ENCODE assay signal across 2 worm cellular contexts in the genomic region with DNA sequence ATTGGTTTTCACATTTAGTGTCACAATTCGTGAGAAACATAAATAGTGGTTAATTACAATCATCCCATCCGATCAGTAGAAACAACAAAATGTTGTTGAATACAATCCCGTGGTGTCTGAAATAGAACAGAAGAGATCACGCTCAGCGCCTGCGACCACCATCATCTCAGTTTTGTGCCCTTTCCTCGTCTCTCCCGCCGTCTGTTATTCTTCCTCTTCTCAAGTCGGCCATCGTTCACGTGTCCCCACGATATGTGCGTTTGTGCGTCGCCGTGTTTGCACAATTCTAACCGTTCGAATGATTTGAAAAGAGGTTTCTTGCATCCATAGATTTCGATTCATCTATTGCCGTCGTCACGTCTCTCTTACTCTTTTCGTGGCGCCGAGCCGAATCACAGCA.
TF ChIP-seq lines count a peak whose summit lies in the region.

A gene (plus strand): TSS at position 294 of the 400 bp plus-strand sequence.

TF ChIP-seq in whole organism, L2 larva, 48 proteins besides CTCF, POLR2A, EP300 and RAD21 (continued from another document):
- TF ChIP-seq sma-9 (GFP tag; optimal IDR thresholded peaks at IDR 0.05; lab: Kevin White, UChicago) = peak; percentile 42
- no peak for TF ChIP-seq sma-9 (tag; optimal IDR thresholded peaks at IDR 0.05; lab: Kevin White, UChicago)
- TF ChIP-seq nhr-25 (tag; optimal IDR thresholded peaks at IDR 0.05; lab: Kevin White, UChicago) = peak; percentile 67
- TF ChIP-seq ztf-11 (tag; optimal IDR thresholded peaks at IDR 0.05; lab: Kevin White, UChicago) = no peak
- TF ChIP-seq unc-39 (tag; optimal IDR thresholded peaks at IDR 0.05; lab: Kevin White, UChicago) = no peak
- TF ChIP-seq nhr-12 (tag; optimal IDR thresholded peaks at IDR 0.05; lab: Kevin White, UChicago) = no peak
- no peak for TF ChIP-seq nhr-23 (tag; optimal IDR thresholded peaks at IDR 0.05; lab: Kevin White, UChicago)
- peak; percentile 56 for TF ChIP-seq unc-55 (GFP tag; optimal IDR thresholded peaks at IDR 0.05; lab: Kevin White, UChicago)
- no peak for TF ChIP-seq elt-3 (tag; optimal IDR thresholded peaks at IDR 0.05; lab: Kevin White, UChicago)
- no peak for TF ChIP-seq mbf-1 (tag; optimal IDR thresholded peaks at IDR 0.05; lab: Kevin White, UChicago)
- TF ChIP-seq aly-2 (tag; optimal IDR thresholded peaks at IDR 0.05; lab: Kevin White, UChicago) = no peak
- TF ChIP-seq C34F6.9 (tag; optimal IDR thresholded peaks at IDR 0.05; lab: Kevin White, UChicago) = peak; percentile 82
- peak; percentile 65 for TF ChIP-seq gmeb-1 (tag; optimal IDR thresholded peaks at IDR 0.05; lab: Kevin White, UChicago)
- no peak for TF ChIP-seq elt-1 (tag; optimal IDR thresholded peaks at IDR 0.05; lab: Kevin White, UChicago)

TF ChIP-seq in whole organism, L4 larva, 104 proteins besides CTCF, POLR2A, EP300 and RAD21 (continued from another document):
- TF ChIP-seq jun-1 (tag; optimal IDR thresholded peaks at IDR 0.05; lab: Kevin White, UChicago) = no peak
- no peak for TF ChIP-seq lin-29 (GFP tag; IDR thresholded peaks at IDR 0.05; lab: Robert Waterston, UW)
- peak in 1 of 2 experiments; percentile 32 for TF ChIP-seq hif-1 (tag; optimal IDR thresholded peaks at IDR 0.05; lab: Kevin White, UChicago)
- TF ChIP-seq duxl-1 (tag; optimal IDR thresholded peaks at IDR 0.05; lab: Kevin White, UChicago; ENCODE audit: poor library complexity) = no peak
- TF ChIP-seq fkh-10 (GFP tag; optimal IDR thresholded peaks at IDR 0.05; lab: Kevin White, UChicago) = no peak
- TF ChIP-seq Y75B8A.6 (GFP tag; IDR thresholded peaks at IDR 0.05; lab: Robert Waterston, UW) = no peak
- TF ChIP-seq skn-1 (tag; optimal IDR thresholded peaks at IDR 0.05; lab: Kevin White, UChicago) = no peak
- no peak for TF ChIP-seq ceh-44 (GFP tag; IDR thresholded peaks at IDR 0.05; lab: Robert Waterston, UW)
- TF ChIP-seq ztf-11 (tag; optimal IDR thresholded peaks at IDR 0.05; lab: Kevin White, UChicago) = no peak
- no peak for TF ChIP-seq dmd-8 (GFP tag; IDR thresholded peaks at IDR 0.05; lab: Robert Waterston, UW)
- peak; percentile 28 for TF ChIP-seq ztf-7 (tag; optimal IDR thresholded peaks at IDR 0.05; lab: Kevin White, UChicago)
- no peak for TF ChIP-seq mdt-29 (GFP tag; IDR thresholded peaks at IDR 0.05; lab: Robert Waterston, UW)
- peak; percentile 67 for TF ChIP-seq aha-1 (tag; lab: Kevin White, UChicago)
- TF ChIP-seq ceh-20 (GFP tag; IDR thresholded peaks at IDR 0.05; lab: Robert Waterston, UW) = peak; percentile 33; the same call in 1 of the 2 replicates
- peak; percentile 3 for TF ChIP-seq ama-1 (optimal IDR thresholded peaks at IDR 0.05; lab: Kevin White, UChicago)
- TF ChIP-seq nhr-111 (GFP tag; optimal IDR thresholded peaks at IDR 0.05; lab: Kevin White, UChicago) = no peak
- TF ChIP-seq nhr-25 (tag; optimal IDR thresholded peaks at IDR 0.05; lab: Kevin White, UChicago; ENCODE audit: borderline replicate concordance, insufficient read depth) = no peak
- TF ChIP-seq gei-8 (GFP tag; optimal IDR thresholded peaks at IDR 0.05; lab: Kevin White, UChicago) = no peak
- TF ChIP-seq nhr-76 (tag; optimal IDR thresholded peaks at IDR 0.05; lab: Kevin White, UChicago) = no peak
- TF ChIP-seq daf-16 (GFP tag; optimal IDR thresholded peaks at IDR 0.05; lab: Kevin White, UChicago) = no peak
- no peak for TF ChIP-seq daf-16 (tag; optimal IDR thresholded peaks at IDR 0.05; lab: Kevin White, UChicago)
- peak; percentile 63 for TF ChIP-seq dpl-1 (GFP tag; optimal IDR thresholded peaks at IDR 0.05; lab: Kevin White, UChicago)
- TF ChIP-seq lin-1 (GFP tag; IDR thresholded peaks at IDR 0.05; lab: Robert Waterston, UW) = 0 out of 2 replicates have a peak, but pooled peaks have one; percentile 24
- no peak for TF ChIP-seq vab-7 (GFP tag; IDR thresholded peaks at IDR 0.05; lab: Robert Waterston, UW)
- TF ChIP-seq lir-3 (tag; optimal IDR thresholded peaks at IDR 0.05; lab: Kevin White, UChicago) = no peak
- TF ChIP-seq Y48G9A.11 (GFP tag; IDR thresholded peaks at IDR 0.05; lab: Robert Waterston, UW) = no peak
- TF ChIP-seq zip-11 (GFP tag; IDR thresholded peaks at IDR 0.05; lab: Robert Waterston, UW) = no peak
- TF ChIP-seq cey-2 (tag; optimal IDR thresholded peaks at IDR 0.05; lab: Kevin White, UChicago; ENCODE audit: borderline replicate concordance, insufficient read depth) = no peak
- no peak for TF ChIP-seq F44E2.7 (GFP tag; IDR thresholded peaks at IDR 0.05; lab: Robert Waterston, UW)
- TF ChIP-seq egl-43 (GFP tag; IDR thresholded peaks at IDR 0.05; lab: Robert Waterston, UW) = no peak; the same call in 1 of the 2 replicates
- TF ChIP-seq mxl-3 (GFP tag; optimal IDR thresholded peaks at IDR 0.05; lab: Kevin White, UChicago) = peak; percentile 89
- TF ChIP-seq tra-1 (GFP tag; IDR thresholded peaks at IDR 0.05; lab: Robert Waterston, UW) = no peak
- peak; percentile 23; the same call in 1 of the 2 replicates for TF ChIP-seq set-16 (GFP tag; IDR thresholded peaks at IDR 0.05; lab: Robert Waterston, UW)
- no peak for TF ChIP-seq ceh-28 (tag; optimal IDR thresholded peaks at IDR 0.05; lab: Kevin White, UChicago)
- peak; percentile 84 for TF ChIP-seq mes-2 (tag; optimal IDR thresholded peaks at IDR 0.05; lab: Kevin White, UChicago; ENCODE audit: poor library complexity, severe bottlenecking)
- TF ChIP-seq ceh-32 (tag; optimal IDR thresholded peaks at IDR 0.05; lab: Kevin White, UChicago; ENCODE audit: poor library complexity) = no peak
- TF ChIP-seq dmd-6 (GFP tag; IDR thresholded peaks at IDR 0.05; lab: Robert Waterston, UW) = peak; percentile 43
- TF ChIP-seq fos-1 (tag; optimal IDR thresholded peaks at IDR 0.05; lab: Kevin White, UChicago) = no peak
- no peak for TF ChIP-seq ceh-62 (tag; optimal IDR thresholded peaks at IDR 0.05; lab: Kevin White, UChicago)
- TF ChIP-seq tag-97 (GFP tag; IDR thresholded peaks at IDR 0.05; lab: Robert Waterston, UW) = no peak
- no peak for TF ChIP-seq F49E8.2 (tag; optimal IDR thresholded peaks at IDR 0.05; lab: Kevin White, UChicago; ENCODE audit: borderline replicate concordance)
- TF ChIP-seq mep-1 (tag; optimal IDR thresholded peaks at IDR 0.05; lab: Kevin White, UChicago) = peak; percentile 63
- peak; percentile 67 to 95 for TF ChIP-seq mdl-1 (tag; optimal IDR thresholded peaks at IDR 0.05; lab: Kevin White, UChicago)
- TF ChIP-seq dmd-9 (GFP tag; IDR thresholded peaks at IDR 0.05; lab: Robert Waterston, UW) = no peak
- no peak for TF ChIP-seq nhr-42 (GFP tag; IDR thresholded peaks at IDR 0.05; lab: Robert Waterston, UW)
- TF ChIP-seq rbr-2 (tag; optimal IDR thresholded peaks at IDR 0.05; lab: Kevin White, UChicago) = peak; percentile 59
- no peak for TF ChIP-seq snpc-4 (tag; optimal IDR thresholded peaks at IDR 0.05; lab: Kevin White, UChicago)
- TF ChIP-seq ctbp-1 (GFP tag; IDR thresholded peaks at IDR 0.05; lab: Robert Waterston, UW) = no peak
- no peak for TF ChIP-seq nhr-10 (tag; optimal IDR thresholded peaks at IDR 0.05; lab: Kevin White, UChicago)
- TF ChIP-seq ceh-82 (tag; optimal IDR thresholded peaks at IDR 0.05; lab: Kevin White, UChicago) = no peak
- no peak for TF ChIP-seq php-3 (GFP tag; IDR thresholded peaks at IDR 0.05; lab: Robert Waterston, UW)
- TF ChIP-seq pqm-1 (tag; optimal IDR thresholded peaks at IDR 0.05; lab: Kevin White, UChicago) = no peak
- no peak for TF ChIP-seq spr-1 (tag; optimal IDR thresholded peaks at IDR 0.05; lab: Kevin White, UChicago)
- no peak for TF ChIP-seq nhr-237 (tag; optimal IDR thresholded peaks at IDR 0.05; lab: Kevin White, UChicago)
- no peak for TF ChIP-seq pha-4 (GFP tag; IDR thresholded peaks at IDR 0.05; lab: Robert Waterston, UW)
- TF ChIP-seq pha-4 (tag; optimal IDR thresholded peaks at IDR 0.05; lab: Kevin White, UChicago) = peak; percentile 16
- TF ChIP-seq nhr-28 (tag; optimal IDR thresholded peaks at IDR 0.05; lab: Kevin White, UChicago) = peak; percentile 32
- TF ChIP-seq arid-1 (GFP tag; conservative IDR thresholded peaks at IDR 0.05; lab: Robert Waterston, UW) = no peak
- TF ChIP-seq zip-2 (tag; optimal IDR thresholded peaks at IDR 0.05; lab: Kevin White, UChicago) = no peak
- TF ChIP-seq lin-13 (GFP tag; optimal IDR thresholded peaks at IDR 0.05; lab: Kevin White, UChicago) = peak; percentile 45
- no peak for TF ChIP-seq nhr-77 (tag; optimal IDR thresholded peaks at IDR 0.05; lab: Kevin White, UChicago)
- peak; percentile 58 for TF ChIP-seq dve-1 (tag; optimal IDR thresholded peaks at IDR 0.05; lab: Kevin White, UChicago; ENCODE audit: insufficient read depth)
- no peak for TF ChIP-seq madf-5 (GFP tag; IDR thresholded peaks at IDR 0.05; lab: Robert Waterston, UW)
- TF ChIP-seq lin-38 (GFP tag; IDR thresholded peaks at IDR 0.05; lab: Robert Waterston, UW) = peak; percentile 50
- no peak for TF ChIP-seq attf-4 (tag; optimal IDR thresholded peaks at IDR 0.05; lab: Kevin White, UChicago)
- no peak for TF ChIP-seq sdz-12 (GFP tag; optimal IDR thresholded peaks at IDR 0.05; lab: Kevin White, UChicago)
- TF ChIP-seq Y105C5A.15 (GFP tag; IDR thresholded peaks at IDR 0.05; lab: Robert Waterston, UW) = no peak
- peak; percentile 38 for TF ChIP-seq nhr-6 (tag; optimal IDR thresholded peaks at IDR 0.05; lab: Kevin White, UChicago)
- no peak for TF ChIP-seq madf-9 (GFP tag; conservative IDR thresholded peaks at IDR 0.05; lab: Robert Waterston, UW)
- TF ChIP-seq hmg-1.1 (GFP tag; IDR thresholded peaks at IDR 0.05; lab: Robert Waterston, UW) = peak; percentile 80
- no peak for TF ChIP-seq F26F4.8 (GFP tag; conservative IDR thresholded peaks at IDR 0.05; lab: Robert Waterston, UW)
- TF ChIP-seq lin-15B (tag; optimal IDR thresholded peaks at IDR 0.05; lab: Kevin White, UChicago) = no peak
- no peak for TF ChIP-seq nhr-102 (tag; optimal IDR thresholded peaks at IDR 0.05; lab: Kevin White, UChicago)
- TF ChIP-seq egl-27 (tag; optimal IDR thresholded peaks at IDR 0.05; lab: Kevin White, UChicago) = no peak
- TF ChIP-seq F10B5.3 (tag; optimal IDR thresholded peaks at IDR 0.05; lab: Kevin White, UChicago) = no peak
- TF ChIP-seq lin-39 (tag; optimal IDR thresholded peaks at IDR 0.05; lab: Kevin White, UChicago) = no peak
- TF ChIP-seq nhr-48 (tag; optimal IDR thresholded peaks at IDR 0.05; lab: Kevin White, UChicago) = no peak
- no peak for TF ChIP-seq mxl-2 (GFP tag; conservative IDR thresholded peaks at IDR 0.05; lab: Robert Waterston, UW)
- TF ChIP-seq daf-8 (GFP tag; IDR thresholded peaks at IDR 0.05; lab: Robert Waterston, UW) = no peak
- TF ChIP-seq zag-1 (tag; optimal IDR thresholded peaks at IDR 0.05; lab: Kevin White, UChicago) = no peak
- no peak for TF ChIP-seq lim-7 (GFP tag; IDR thresholded peaks at IDR 0.05; lab: Robert Waterston, UW)
- TF ChIP-seq unc-39 (tag; optimal IDR thresholded peaks at IDR 0.05; lab: Kevin White, UChicago) = no peak
- no peak for TF ChIP-seq Y5F2A.4 (GFP tag; optimal IDR thresholded peaks at IDR 0.05; lab: Kevin White, UChicago)
- TF ChIP-seq R02D3.7 (tag; optimal IDR thresholded peaks at IDR 0.05; lab: Kevin White, UChicago) = no peak
